Fruit fly (Drosophila melanogaster): ENCODE results near the gene CG43155.

dm6 chrX:11430940-11431339, 28.6 kb upstream of the CG43155 start:
- TF ChIP-seq hth (optimal IDR thresholded peaks at IDR 0.05): no peak
- no peak for TF ChIP-seq CG1602 (GFP tag; optimal IDR thresholded peaks at IDR 0.05)
- TF ChIP-seq oc (tag; optimal IDR thresholded peaks at IDR 0.05): no peak
- no peak for TF ChIP-seq Blimp-1 (GFP tag; optimal IDR thresholded peaks at IDR 0.05)
